Fruit fly (Drosophila melanogaster) whole organism, prepupa: ENCODE data around the gene Pif1A.

Source experiments
- CG10631 ChIP-seq: fragments of 200-800 bp; sonication (Bioruptor generic); optimal IDR thresholded peaks from 2 replicates; lab custom pipeline; 2016; ENCODE audit warnings: missing biosample characterization, missing genetic modification characterization
- CG15336 ChIP-seq: fragments of 200-800 bp; sonication (Bioruptor generic); IDR thresholded peaks from 2 replicates; pipeline ENCODE4 v1.3.6; 2022; ENCODE audit warnings: missing biosample characterization, missing genetic modification characterization
- CG31627 ChIP-seq: fragments of 200-800 bp; sonication (Bioruptor generic); optimal IDR thresholded peaks from 3 replicates; lab custom pipeline; 2016; ENCODE audit warnings: missing biosample characterization, missing genetic modification characterization
- CG8319 ChIP-seq: fragments of 200-800 bp; sonication (Bioruptor generic); optimal IDR thresholded peaks from 3 replicates; lab custom pipeline; 2016; ENCODE audit warnings: missing biosample characterization, missing genetic modification characterization
- CG8632 ChIP-seq: fragments of 200-800 bp; sonication (Bioruptor generic); optimal IDR thresholded peaks from 3 replicates; lab custom pipeline; 2016; ENCODE audit warnings: missing biosample characterization, missing genetic modification characterization
- Gug ChIP-seq: fragments of 200-800 bp; sonication (Bioruptor generic); IDR thresholded peaks from 2 replicates; pipeline ENCODE4 v1.3.6; 2022; ENCODE audit warnings: missing biosample characterization, missing genetic modification characterization
- Hr39 ChIP-seq: fragments of 200-800 bp; sonication (Bioruptor generic); optimal IDR thresholded peaks from 2 replicates; lab custom pipeline; 2016; ENCODE audit warnings: missing biosample characterization, missing genetic modification characterization
- acj6 ChIP-seq: fragments of 200-800 bp; sonication (Bioruptor generic); optimal IDR thresholded peaks from 3 replicates; lab custom pipeline; 2016; ENCODE audit warnings: missing biosample characterization, missing genetic modification characterization
- cyc ChIP-seq: fragments of 200-800 bp; sonication (Bioruptor generic); optimal IDR thresholded peaks from 3 replicates; lab custom pipeline; 2016; ENCODE audit warnings: missing biosample characterization, missing genetic modification characterization
- eg ChIP-seq: fragments of 200-800 bp; sonication (Bioruptor generic); IDR thresholded peaks from 3 replicates; pipeline ENCODE4 v1.3.6; 2022; ENCODE audit warnings: missing biosample characterization, missing genetic modification characterization
- ss ChIP-seq, 2 experiments: fragments of 200-800 bp; sonication (Bioruptor generic); optimal IDR thresholded peaks; 2 replicates in 1 of 2; 3 replicates in 1 of 2; lab custom pipeline; 2017 to 2018; ENCODE audit warnings: mild to moderate bottlenecking in 2 of 2, missing biosample characterization in 2 of 2, missing genetic modification characterization in 2 of 2, moderate library complexity in 1 of 2

DNA sequence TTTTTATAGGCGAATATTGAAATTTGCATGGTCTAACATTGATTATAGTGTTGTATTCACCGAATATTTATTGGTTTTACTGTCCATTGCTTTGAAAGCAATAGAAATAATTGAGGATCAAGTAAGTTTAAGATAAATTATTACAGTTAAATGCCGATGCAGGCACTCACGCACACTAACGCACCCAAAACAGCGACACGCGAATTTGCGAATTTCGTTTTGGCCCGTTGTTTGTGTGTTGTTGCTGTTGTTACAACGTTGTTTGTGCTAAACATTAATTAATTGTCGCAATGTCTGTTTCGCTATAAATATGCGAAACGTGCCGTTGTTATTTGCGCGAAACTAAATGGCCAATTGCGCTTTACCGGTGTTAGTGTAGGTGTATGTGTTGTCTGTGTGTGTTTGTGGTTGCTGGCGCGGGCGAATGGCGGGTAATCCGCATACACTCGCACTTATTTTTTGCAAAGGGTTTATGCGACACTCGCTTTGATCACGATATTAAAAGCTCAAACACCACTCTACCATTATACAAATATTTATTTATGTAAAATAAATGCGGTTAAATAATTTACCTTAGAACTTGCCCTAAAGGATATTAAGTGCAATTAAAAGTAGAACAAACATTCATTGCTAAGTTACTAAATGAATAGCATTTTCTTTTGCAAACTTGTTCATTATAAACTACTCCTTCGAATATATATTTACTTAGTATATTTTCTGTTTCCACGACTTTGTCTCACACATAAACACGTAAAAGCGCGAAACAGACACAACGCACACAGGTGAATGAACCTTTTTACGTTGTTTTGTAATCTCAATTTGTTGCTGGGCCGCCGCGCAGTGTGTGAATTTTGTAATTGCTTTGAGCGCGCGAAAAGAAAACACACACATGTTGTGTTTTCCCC, 52.9 kb downstream of the Pif1A start:
- TF ChIP-seq CG15336, result peak; percentile 88
- TF ChIP-seq ss (GFP tag; optimal IDR thresholded peaks at IDR 0.05; lab: Kevin White, UChicago), result peak; percentile 49 to 76
- peak; percentile 85 for TF ChIP-seq acj6 (GFP tag; lab: Kevin White, UChicago)
- TF ChIP-seq CG31627 (GFP tag; lab: Kevin White, UChicago), result peak; percentile 79
- peak; percentile 84 for TF ChIP-seq CG8632 (GFP tag; lab: Kevin White, UChicago)
- peak; percentile 71 for TF ChIP-seq CG8319 (GFP tag; lab: Kevin White, UChicago)
- TF ChIP-seq CG10631 (GFP tag; lab: Kevin White, UChicago), result peak; percentile 72
- peak; percentile 50 for TF ChIP-seq Gug (GFP tag; lab: Robert Waterston, UW)
- TF ChIP-seq eg (GFP tag; lab: Robert Waterston, UW), result peak; percentile 86
- peak; percentile 77 for TF ChIP-seq cyc (GFP tag; lab: Kevin White, UChicago)
- TF ChIP-seq Hr39, result peak; percentile 74
